Worm (Caenorhabditis elegans): ENCODE measurements around the gene ark-1.
A peak's percentile ranks its signal among the peaks of the same experiment; 100 is the strongest.

The ark-1 gene

DNA sequence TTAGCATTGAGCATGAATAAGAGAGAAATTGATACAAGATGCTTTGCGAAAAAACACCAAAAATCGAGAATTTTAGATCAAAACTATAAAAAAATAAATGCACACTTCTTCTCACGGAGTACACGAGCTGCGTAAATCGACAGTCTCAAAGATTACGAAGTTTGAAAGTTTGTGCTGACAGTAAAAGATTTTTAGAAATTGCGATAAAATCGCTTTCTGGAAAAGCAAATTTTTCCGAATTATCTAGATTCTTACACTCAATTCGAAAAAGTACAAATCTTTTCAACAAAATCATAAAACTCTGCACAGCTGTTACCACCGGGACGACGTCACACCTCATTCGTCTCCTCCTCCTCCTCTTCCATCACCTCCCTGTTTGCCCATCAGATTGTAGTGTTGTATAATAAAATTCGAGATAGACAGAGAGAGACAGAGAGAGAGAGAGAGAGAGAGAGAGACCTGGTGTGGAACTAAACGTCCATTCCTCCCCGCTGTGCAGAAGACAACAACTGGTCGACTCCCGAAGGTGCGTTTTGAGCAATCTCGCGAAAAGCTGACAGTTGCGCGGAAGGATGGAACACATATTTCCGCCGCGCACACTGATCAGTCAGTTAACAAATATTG lies 15.6 kb downstream of the ark-1 start:
- TF ChIP-seq dpff-1 (tag; optimal IDR thresholded peaks at IDR 0.05) (no peak), zim-3 (tag; optimal IDR thresholded peaks at IDR 0.05) (no peak), ama-1 (optimal IDR thresholded peaks at IDR 0.05) (no peak), ama-1 (GFP tag; optimal IDR thresholded peaks at IDR 0.05) (no peak), athp-1 (tag; optimal IDR thresholded peaks at IDR 0.05) (no peak), mcd-1 (GFP tag; IDR thresholded peaks at IDR 0.05) (0 out of 2 replicates have a peak, but pooled peaks have one; percentile 17), zfh-2 (GFP tag; conservative IDR thresholded peaks at IDR 0.05) (0 out of 2 replicates have a peak, but pooled peaks have one; percentile 35), attf-6 (GFP tag; IDR thresholded peaks at IDR 0.05) (no peak), B0336.3 (GFP tag; IDR thresholded peaks at IDR 0.05) (no peak), madf-8 (GFP tag; conservative IDR thresholded peaks at IDR 0.05) (no peak), aptf-2 (GFP tag; conservative IDR thresholded peaks at IDR 0.05) (no peak), snpc-1.1 (tag; optimal IDR thresholded peaks at IDR 0.05; ENCODE audit: insufficient read depth) (no peak), tlf-1 (GFP tag; optimal IDR thresholded peaks at IDR 0.05) (no peak), nfya-2 (GFP tag; IDR thresholded peaks at IDR 0.05) (no peak), ztf-6 (GFP tag; IDR thresholded peaks at IDR 0.05) (no peak), cebp-2 (GFP tag; IDR thresholded peaks at IDR 0.05) (no peak)

DNA sequence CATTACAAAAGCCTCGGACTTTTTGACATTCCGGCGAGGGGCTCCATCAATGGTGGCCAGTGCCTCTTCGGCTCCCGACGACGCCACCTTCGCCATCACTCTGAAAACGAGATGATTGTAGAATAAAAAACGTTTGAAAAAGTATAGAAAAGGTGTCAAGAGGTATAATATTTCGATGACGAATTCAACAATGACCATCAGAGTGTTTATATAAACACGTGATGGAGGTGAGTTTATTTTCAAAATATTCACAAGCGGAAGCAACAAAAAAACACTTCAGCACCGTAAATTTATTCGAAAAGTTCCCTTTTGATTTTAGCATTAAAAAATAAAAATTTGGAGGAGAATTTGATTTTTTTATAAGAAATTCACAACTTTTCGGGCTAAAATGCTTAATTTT lies 16.2 kb downstream of the ark-1 start, which contains the start of gene efa-6:
efa-6 (minus strand) TSS at position 101 of the 400 bp plus-strand sequence.
- TF ChIP-seq dpl-1 (GFP tag; optimal IDR thresholded peaks at IDR 0.05), result no peak
- TF ChIP-seq hsf-1 (GFP tag; IDR thresholded peaks at IDR 0.05), result no peak
- no peak for TF ChIP-seq F23B12.7 (tag; optimal IDR thresholded peaks at IDR 0.05; ENCODE audit: insufficient read depth)
- no peak for TF ChIP-seq lir-1 (GFP tag; conservative IDR thresholded peaks at IDR 0.05)
- TF ChIP-seq dox-1 (GFP tag; IDR thresholded peaks at IDR 0.05), result no peak
- TF ChIP-seq nhr-80 (tag; optimal IDR thresholded peaks at IDR 0.05), result no peak
- no peak for TF ChIP-seq lin-26 (GFP tag; IDR thresholded peaks at IDR 0.05)
- no peak for TF ChIP-seq ZK185.1 (tag; optimal IDR thresholded peaks at IDR 0.05; ENCODE audit: poor library complexity, severe bottlenecking)
- no peak for TF ChIP-seq D2030.7 (GFP tag; IDR thresholded peaks at IDR 0.05)
- TF ChIP-seq let-526 (GFP tag; IDR thresholded peaks at IDR 0.05), result no peak
- no peak for TF ChIP-seq tlf-1 (GFP tag; optimal IDR thresholded peaks at IDR 0.05)
- no peak for TF ChIP-seq nfyb-1 (GFP tag; IDR thresholded peaks at IDR 0.05)
- no peak for TF ChIP-seq tbp1 (GFP tag; optimal IDR thresholded peaks at IDR 0.05)
- no peak for TF ChIP-seq F22D6.2 (tag; optimal IDR thresholded peaks at IDR 0.05)
- no peak for TF ChIP-seq ekl-4 (GFP tag; IDR thresholded peaks at IDR 0.05)
- no peak for TF ChIP-seq F37B4.10 (GFP tag; IDR thresholded peaks at IDR 0.05)
- TF ChIP-seq somi-1 (GFP tag; optimal IDR thresholded peaks at IDR 0.05), result no peak

DNA sequence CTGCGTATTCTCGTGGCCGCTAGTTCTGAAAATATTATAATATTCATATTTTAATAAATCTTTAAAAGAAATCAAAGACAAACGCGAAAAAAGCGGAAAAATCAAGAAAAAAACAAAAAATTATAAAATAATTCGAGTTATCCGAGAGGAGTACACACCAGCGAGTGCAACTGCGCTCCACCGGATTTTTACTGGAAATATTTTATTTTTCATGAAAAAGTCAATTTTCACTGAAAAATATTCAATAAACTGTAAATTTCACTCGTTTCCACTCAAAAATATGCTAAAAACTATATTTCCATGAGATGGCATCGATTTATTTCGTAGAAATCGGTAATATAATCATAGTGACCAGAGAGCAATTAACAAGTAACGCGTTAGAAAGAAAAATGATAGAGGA lies 25.4 kb downstream of the ark-1 start, which contains the start of gene Y55D9A.2:
Y55D9A.2 (minus strand) TSS at position 31 of the 400 bp plus-strand sequence.
- TF ChIP-seq rec-8 (tag; optimal IDR thresholded peaks at IDR 0.05), result no peak
- TF ChIP-seq ceh-58 (GFP tag; IDR thresholded peaks at IDR 0.05), result no peak
- 0 out of 2 replicates have a peak, but pooled peaks have one; percentile 38 for TF ChIP-seq Y53G8AR.9 (GFP tag; conservative IDR thresholded peaks at IDR 0.05)
- TF ChIP-seq snpc-1.3 (tag; optimal IDR thresholded peaks at IDR 0.05; ENCODE audit: insufficient read depth), result peak; percentile 42
- no peak for TF ChIP-seq snpc-4 (GFP tag; optimal IDR thresholded peaks at IDR 0.05)
- TF ChIP-seq snpc-4 (tag; optimal IDR thresholded peaks at IDR 0.05), result peak in 1 of 4 experiments; percentile 50
- TF ChIP-seq B0261.1 (tag; optimal IDR thresholded peaks at IDR 0.05), result no peak
- peak; percentile 11 for TF ChIP-seq F23B12.7 (tag; optimal IDR thresholded peaks at IDR 0.05; ENCODE audit: insufficient read depth)
- TF ChIP-seq let-607 (tag; optimal IDR thresholded peaks at IDR 0.05), result no peak
- peak; percentile 40 for TF ChIP-seq F49E8.2 (tag; optimal IDR thresholded peaks at IDR 0.05; ENCODE audit: insufficient read depth)
- no peak for TF ChIP-seq K12H6.12 (tag; optimal IDR thresholded peaks at IDR 0.05)
- no peak for TF ChIP-seq somi-1 (GFP tag; optimal IDR thresholded peaks at IDR 0.05)
- peak; percentile 21; the same call in 1 of the 2 replicates for TF ChIP-seq B0336.3 (GFP tag; IDR thresholded peaks at IDR 0.05)
- TF ChIP-seq ZK185.1 (tag; optimal IDR thresholded peaks at IDR 0.05; ENCODE audit: poor library complexity, severe bottlenecking), result no peak
- TF ChIP-seq him-1 (tag; optimal IDR thresholded peaks at IDR 0.05), result peak; percentile 39
- TF ChIP-seq ceh-91 (GFP tag; IDR thresholded peaks at IDR 0.05), result no peak
- TF ChIP-seq mcd-1 (GFP tag; IDR thresholded peaks at IDR 0.05), result peak; percentile 82
- no peak for TF ChIP-seq xnd-1 (tag; optimal IDR thresholded peaks at IDR 0.05)

Measured in whole organism, young adult.